Fruit fly (Drosophila melanogaster): Measurements from ENCODE around the gene CG18754.

The CG18754 gene

dm6 chr3R:23726740-23727139, 42.9 kb downstream of the CG18754 start (continued):
- TF ChIP-seq gsb-n (tag; optimal IDR thresholded peaks at IDR 0.05) (peak; percentile 4), HLH3B (GFP tag; IDR thresholded peaks at IDR 0.05) (peak; percentile 79), CG3838 (GFP tag; optimal IDR thresholded peaks at IDR 0.05) (peak; percentile 30), kay (GFP tag; optimal IDR thresholded peaks at IDR 0.05) (peak; percentile 51), Opbp (GFP tag; IDR thresholded peaks at IDR 0.05; ENCODE audit: partially characterized antibody) (no peak), Kr (GFP tag; optimal IDR thresholded peaks at IDR 0.05) (no peak), CG14441 (GFP tag; IDR thresholded peaks at IDR 0.05) (peak; percentile 79), CG10366 (GFP tag; IDR thresholded peaks at IDR 0.05) (peak; percentile 77), gce (GFP tag; IDR thresholded peaks at IDR 0.05) (no peak), Dad (GFP tag; optimal IDR thresholded peaks at IDR 0.05) (peak; percentile 42), CG4282 (GFP tag; optimal IDR thresholded peaks at IDR 0.05) (no peak), CG11560 (tag; IDR thresholded peaks at IDR 0.05) (peak; percentile 58; the same call in 2 of the 3 replicates), Dip2 (GFP tag; IDR thresholded peaks at IDR 0.05) (no peak), CG4404 (GFP tag; IDR thresholded peaks at IDR 0.05) (peak; percentile 57), CG15073 (GFP tag; optimal IDR thresholded peaks at IDR 0.05) (no peak), Doc3 (GFP tag; IDR thresholded peaks at IDR 0.05; ENCODE audit: partially characterized antibody) (no peak), vfl (GFP tag; optimal IDR thresholded peaks at IDR 0.05) (peak; percentile 81), CG2712 (tag; optimal IDR thresholded peaks at IDR 0.05) (peak; percentile 77), az2 (GFP tag; optimal IDR thresholded peaks at IDR 0.05) (peak; percentile 59), CG12744 (GFP tag; optimal IDR thresholded peaks at IDR 0.05) (peak; percentile 53), CG1603 (tag; optimal IDR thresholded peaks at IDR 0.05) (peak; percentile 51), bcd (GFP tag; optimal IDR thresholded peaks at IDR 0.05) (peak; percentile 82), Adf1 (GFP tag; IDR thresholded peaks at IDR 0.05) (peak; percentile 68), hbn (GFP tag; IDR thresholded peaks at IDR 0.05; ENCODE audit: partially characterized antibody) (no peak), chif (GFP tag; optimal IDR thresholded peaks at IDR 0.05) (peak; percentile 45 to 57), jumu (GFP tag; optimal IDR thresholded peaks at IDR 0.05) (peak; percentile 35), Ets65A (GFP tag) (peak; percentile 76), CG15011 (GFP tag; optimal IDR thresholded peaks at IDR 0.05) (peak; percentile 82), Deaf1 (tag; optimal IDR thresholded peaks at IDR 0.05) (peak; percentile 63), CkIIα-i1 (GFP tag; IDR thresholded peaks at IDR 0.05) (no peak), CG6683 (GFP tag; optimal IDR thresholded peaks at IDR 0.05) (peak; percentile 62), CG11085 (GFP tag; IDR thresholded peaks at IDR 0.05) (peak; percentile 62; the same call in 1 of the 2 replicates), CG14667 (GFP tag; IDR thresholded peaks at IDR 0.05) (peak; percentile 55; the same call in 1 of the 2 replicates), CG3065 (GFP tag; optimal IDR thresholded peaks at IDR 0.05) (peak; percentile 13), CG9437 (GFP tag; optimal IDR thresholded peaks at IDR 0.05) (peak; percentile 23), CG5953 (GFP tag; IDR thresholded peaks at IDR 0.05) (no peak; the same call in 1 of the 2 replicates), CG13296 (GFP tag; optimal IDR thresholded peaks at IDR 0.05) (peak; percentile 75), PHDP (tag; optimal IDR thresholded peaks at IDR 0.05) (peak; percentile 90), ERR (GFP tag; optimal IDR thresholded peaks at IDR 0.05) (peak; percentile 47), HmgD (GFP tag; optimal IDR thresholded peaks at IDR 0.05) (no peak), dpn (GFP tag; optimal IDR thresholded peaks at IDR 0.05) (peak; percentile 65 to 73), ranshi (GFP tag; IDR thresholded peaks at IDR 0.05) (peak; percentile 73), CG17612 (GFP tag; IDR thresholded peaks at IDR 0.05) (peak; percentile 80), gem (tag; optimal IDR thresholded peaks at IDR 0.05) (peak; percentile 88), Hr39 (optimal IDR thresholded peaks at IDR 0.05) (no peak), Elba2 (GFP tag; optimal IDR thresholded peaks at IDR 0.05) (no peak), CG30431 (GFP tag; optimal IDR thresholded peaks at IDR 0.05) (peak; percentile 29), sens (GFP tag) (peak; percentile 87), Ravus (GFP tag; IDR thresholded peaks at IDR 0.05) (peak; percentile 55), CG7987 (GFP tag; optimal IDR thresholded peaks at IDR 0.05) (peak; percentile 74), schlank (tag; optimal IDR thresholded peaks at IDR 0.05) (peak; percentile 72), CG12236 (GFP tag; optimal IDR thresholded peaks at IDR 0.05) (no peak), ap (GFP tag; IDR thresholded peaks at IDR 0.05) (peak; percentile 46)
